Fruit fly (Drosophila melanogaster): Measurements from ENCODE around the gene Hakai.

Gene Hakai

DNA sequence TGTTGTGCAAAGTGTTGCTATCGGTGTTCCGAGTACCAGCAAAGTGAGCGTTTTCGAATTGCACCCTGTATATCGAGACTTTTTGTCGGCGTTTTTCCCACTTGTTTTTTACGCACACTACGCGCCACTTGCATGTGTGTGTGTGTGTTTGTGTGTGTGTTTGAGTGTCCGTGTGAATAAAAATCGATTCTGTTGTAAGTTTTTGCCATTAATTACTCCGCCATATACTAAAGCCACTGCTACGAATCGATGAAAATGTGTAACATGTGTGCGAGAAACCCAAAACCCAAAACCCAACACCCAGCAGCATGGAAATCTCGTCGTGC, 5.0 kb upstream of the Hakai start:
- TF ChIP-seq CG32767 (GFP tag; IDR thresholded peaks at IDR 0.05) (0 out of 2 replicates have a peak, but pooled peaks have one; percentile 17), stc (GFP tag; IDR thresholded peaks at IDR 0.05) (no peak), BEAF-32 (GFP tag; optimal IDR thresholded peaks at IDR 0.05) (peak; percentile 5), CG11504 (tag; optimal IDR thresholded peaks at IDR 0.05) (peak; percentile 41), CG4360 (GFP tag; IDR thresholded peaks at IDR 0.05) (0 out of 2 replicates have a peak, but pooled peaks have one; percentile 16), zf30C (GFP tag; optimal IDR thresholded peaks at IDR 0.05) (no peak), CG2199 (GFP tag; IDR thresholded peaks at IDR 0.05) (0 out of 3 replicates have a peak, but pooled peaks have one; percentile 10), Aef1 (GFP tag; IDR thresholded peaks at IDR 0.05) (0 out of 3 replicates have a peak, but pooled peaks have one; percentile 8), CG13287 (GFP tag; IDR thresholded peaks at IDR 0.05; ENCODE audit: partially characterized antibody) (0 out of 2 replicates have a peak, but pooled peaks have one; percentile 3), E2f1 (GFP tag; IDR thresholded peaks at IDR 0.05) (0 out of 2 replicates have a peak, but pooled peaks have one; percentile 2), Dll (GFP tag; IDR thresholded peaks at IDR 0.05; ENCODE audit: partially characterized antibody) (0 out of 4 replicates have a peak, but pooled peaks have one; percentile 19), Atf6 (GFP tag; IDR thresholded peaks at IDR 0.05) (0 out of 2 replicates have a peak, but pooled peaks have one; percentile 16), otp (GFP tag; IDR thresholded peaks at IDR 0.05) (no peak), CG18011 (GFP tag; optimal IDR thresholded peaks at IDR 0.05) (no peak), CG4617 (GFP tag; optimal IDR thresholded peaks at IDR 0.05; ENCODE audit: borderline replicate concordance) (peak; percentile 66), BtbVII (GFP tag; optimal IDR thresholded peaks at IDR 0.05) (peak; percentile 6), Scr (GFP tag; IDR thresholded peaks at IDR 0.05; ENCODE audit: partially characterized antibody) (peak; percentile 46), gce (GFP tag; IDR thresholded peaks at IDR 0.05) (no peak), Ssrp (tag; optimal IDR thresholded peaks at IDR 0.05) (no peak), CG2129 (GFP tag; IDR thresholded peaks at IDR 0.05; ENCODE audit: partially characterized antibody) (no peak), CG8478 (optimal IDR thresholded peaks at IDR 0.05) (peak; percentile 87), CG2120 (GFP tag; optimal IDR thresholded peaks at IDR 0.05) (peak; percentile 45), MBD-R2 (GFP tag; IDR thresholded peaks at IDR 0.05) (0 out of 2 replicates have a peak, but pooled peaks have one; percentile 49), CG12744 (GFP tag; optimal IDR thresholded peaks at IDR 0.05) (no peak), sna (GFP tag; IDR thresholded peaks at IDR 0.05; ENCODE audit: partially characterized antibody) (0 out of 2 replicates have a peak, but pooled peaks have one; percentile 8), cg (GFP tag; optimal IDR thresholded peaks at IDR 0.05) (peak; percentile 98), Fer1 (GFP tag; optimal IDR thresholded peaks at IDR 0.05) (peak; percentile 44), CG34224 (GFP tag; IDR thresholded peaks at IDR 0.05; ENCODE audit: partially characterized antibody) (peak; percentile 5; the same call in 1 of the 3 replicates), Sin3A (optimal IDR thresholded peaks at IDR 0.05) (peak; percentile 35), kah (GFP tag; optimal IDR thresholded peaks at IDR 0.05) (peak; percentile 20), onecut (GFP tag; IDR thresholded peaks at IDR 0.05) (peak; percentile 83), Drgx (GFP tag; IDR thresholded peaks at IDR 0.05) (0 out of 2 replicates have a peak, but pooled peaks have one; percentile 3), tna (GFP tag; IDR thresholded peaks at IDR 0.05; ENCODE audit: partially characterized antibody) (no peak), CG8924 (tag; optimal IDR thresholded peaks at IDR 0.05) (peak; percentile 37), Hr3 (GFP tag; optimal IDR thresholded peaks at IDR 0.05) (no peak), CG5180 (GFP tag; optimal IDR thresholded peaks at IDR 0.05) (no peak), CG32532 (GFP tag; IDR thresholded peaks at IDR 0.05) (0 out of 2 replicates have a peak, but pooled peaks have one; percentile 3), MESR4 (GFP tag; optimal IDR thresholded peaks at IDR 0.05) (peak; percentile 17), CG12659 (GFP tag; optimal IDR thresholded peaks at IDR 0.05) (peak; percentile 4), tx (GFP tag; optimal IDR thresholded peaks at IDR 0.05) (no peak)

Data from whole organism, embryonic.